Worm (Caenorhabditis elegans) whole organism, young adult: Measurements from ENCODE around the gene R04F11.2.

ENCODE experiments used
- B0261.1 ChIP-seq: sonication (generic microtip); optimal IDR thresholded peaks from 2 replicates; lab custom pipeline; 2016; ENCODE audit warnings: mild to moderate bottlenecking, missing genetic modification characterization, moderate library complexity, missing compliant biosample characterization
- C17E4.6 ChIP-seq: fragments of 200-800 bp; sonication (Bioruptor generic); IDR thresholded peaks from 2 replicates; pipeline ENCODE4 v1.3.6; 2022; ENCODE audit warnings: missing genetic modification reagents, missing genetic modification characterization, missing compliant biosample characterization
- F33H1.4 ChIP-seq: fragments of 200-800 bp; sonication (Bioruptor generic); IDR thresholded peaks from 2 replicates; pipeline ENCODE4 v1.3.6; 2022; ENCODE audit warnings: missing genetic modification reagents, missing genetic modification characterization, missing compliant biosample characterization
- F52B5.7 ChIP-seq: sonication (generic microtip); optimal IDR thresholded peaks from 2 replicates; lab custom pipeline; 2016; ENCODE audit warnings: mild to moderate bottlenecking, missing genetic modification characterization, missing compliant biosample characterization
- F55B11.4 ChIP-seq: sonication (generic microtip); optimal IDR thresholded peaks from 2 replicates; lab custom pipeline; 2016; ENCODE audit warnings: missing compliant biosample characterization, missing genetic modification characterization, borderline replicate concordance; ENCODE audit not compliant: insufficient read depth
- F57C9.4 ChIP-seq: sonication (generic microtip); optimal IDR thresholded peaks from 2 replicates; lab custom pipeline; 2017; ENCODE audit warnings: mild to moderate bottlenecking, missing genetic modification characterization, missing compliant biosample characterization
- K11D2.4 ChIP-seq: fragments of 200-800 bp; sonication (Bioruptor generic); IDR thresholded peaks from 2 replicates; pipeline ENCODE4 v1.3.6; 2022; ENCODE audit warnings: missing genetic modification reagents, missing genetic modification characterization, missing compliant biosample characterization
- T26A5.8 ChIP-seq: sonication (generic microtip); optimal IDR thresholded peaks from 2 replicates; lab custom pipeline; 2016; ENCODE audit warnings: missing genetic modification characterization, missing compliant biosample characterization
- akir-1 ChIP-seq: fragments of 200-800 bp; sonication (Bioruptor generic); optimal IDR thresholded peaks from 2 replicates; lab custom pipeline; 2018; ENCODE audit warnings: mild to moderate bottlenecking, missing genetic modification characterization, moderate library complexity, missing compliant biosample characterization
- ama-1 ChIP-seq, 3 experiments: fragments of 150-350 bp in 1 of 3; sonication (generic microtip) in 2 of 3; optimal IDR thresholded peaks; 2 replicates each; lab custom pipeline; 2014 to 2018; ENCODE audit warnings: missing biosample characterization in 2 of 3, missing genetic modification characterization in 2 of 3, missing genetic modification reagents in 2 of 3
- attf-3 ChIP-seq: fragments of 200-800 bp; sonication (Bioruptor generic); conservative IDR thresholded peaks from 2 replicates; pipeline ENCODE4 v1.3.6; 2022; ENCODE audit warnings: missing genetic modification reagents, missing genetic modification characterization, missing compliant biosample characterization
- attf-5 ChIP-seq: fragments of 200-800 bp; sonication (Bioruptor generic); optimal IDR thresholded peaks from 2 replicates; lab custom pipeline; 2018; ENCODE audit warnings: mild to moderate bottlenecking, missing genetic modification characterization, missing compliant biosample characterization
- bed-2 ChIP-seq: fragments of 200-800 bp; sonication (Bioruptor generic); IDR thresholded peaks from 2 replicates; pipeline ENCODE4 v1.3.6; 2022; ENCODE audit warnings: missing genetic modification reagents, missing genetic modification characterization, missing compliant biosample characterization
- cebp-1 ChIP-seq, 2 experiments: fragments of 200-800 bp in 1 of 2; sonication (Bioruptor generic) in 1 of 2; sonication (generic microtip) in 1 of 2; IDR thresholded peaks in 1 of 2; optimal IDR thresholded peaks in 1 of 2; 2 replicates each; pipeline versions ENCODE4 v1.3.6 to Lab custom; 2017 to 2022; ENCODE audit warnings: missing compliant biosample characterization in 2 of 2, missing genetic modification characterization in 2 of 2, mild to moderate bottlenecking in 1 of 2, missing genetic modification reagents in 1 of 2, moderate library complexity in 1 of 2
- ceh-27 ChIP-seq: fragments of 200-800 bp; sonication (Bioruptor generic); optimal IDR thresholded peaks from 2 replicates; lab custom pipeline; 2018; ENCODE audit warnings: mild to moderate bottlenecking, missing genetic modification characterization, moderate library complexity, missing compliant biosample characterization
- chd-7 ChIP-seq: sonication (generic microtip); optimal IDR thresholded peaks from 2 replicates; lab custom pipeline; 2016; ENCODE audit warnings: mild to moderate bottlenecking, missing genetic modification characterization, moderate library complexity, missing compliant biosample characterization
- dpff-1 ChIP-seq: sonication (generic microtip); optimal IDR thresholded peaks from 2 replicates; lab custom pipeline; 2017; ENCODE audit warnings: mild to moderate bottlenecking, missing genetic modification characterization, missing compliant biosample characterization
- dpl-1 ChIP-seq: fragments of 150-350 bp; optimal IDR thresholded peaks from 2 replicates; lab custom pipeline; 2014; ENCODE audit warnings: missing biosample characterization, missing genetic modification reagents, missing genetic modification characterization
- egl-44 ChIP-seq: fragments of 200-800 bp; sonication (Bioruptor generic); IDR thresholded peaks from 2 replicates; pipeline ENCODE4 v1.3.6; 2022; ENCODE audit warnings: missing genetic modification reagents, missing genetic modification characterization, missing compliant biosample characterization
- fkh-3 ChIP-seq: sonication (generic microtip); optimal IDR thresholded peaks from 2 replicates; lab custom pipeline; 2016; ENCODE audit warnings: mild to moderate bottlenecking, missing genetic modification characterization, missing compliant biosample characterization
- gei-17 ChIP-seq: fragments of 200-800 bp; sonication (Bioruptor generic); optimal IDR thresholded peaks from 2 replicates; lab custom pipeline; 2018; ENCODE audit warnings: mild to moderate bottlenecking, missing genetic modification characterization, missing compliant biosample characterization
- him-1 ChIP-seq: sonication (generic microtip); optimal IDR thresholded peaks from 2 replicates; lab custom pipeline; 2016; ENCODE audit warnings: missing genotype, missing genetic modification reagents, missing genetic modification characterization, missing compliant biosample characterization
- hlh-12 ChIP-seq: sonication (generic microtip); optimal IDR thresholded peaks from 2 replicates; lab custom pipeline; 2016; ENCODE audit warnings: missing genetic modification characterization, missing compliant biosample characterization
- hlh-26 ChIP-seq: fragments of 200-800 bp; sonication (Bioruptor generic); conservative IDR thresholded peaks from 2 replicates; pipeline ENCODE4 v1.3.6; 2022; ENCODE audit warnings: missing genetic modification reagents, missing genetic modification characterization, missing compliant biosample characterization
- hmg-1.2 ChIP-seq: fragments of 200-800 bp; sonication (Bioruptor generic); IDR thresholded peaks from 2 replicates; pipeline ENCODE4 v1.3.6; 2022; ENCODE audit warnings: missing genetic modification reagents, missing genetic modification characterization, missing compliant biosample characterization
- hmg-20 ChIP-seq: fragments of 200-800 bp; sonication (Bioruptor generic); IDR thresholded peaks from 2 replicates; pipeline ENCODE4 v1.3.6; 2022; ENCODE audit warnings: missing genetic modification reagents, missing genetic modification characterization, missing compliant biosample characterization
- hsf-1 ChIP-seq: fragments of 200-800 bp; sonication (Bioruptor generic); IDR thresholded peaks from 2 replicates; pipeline ENCODE4 v1.3.6; 2022; ENCODE audit warnings: missing genetic modification reagents, missing genetic modification characterization, missing compliant biosample characterization
- lag-1 ChIP-seq: fragments of 200-800 bp; sonication (Bioruptor generic); IDR thresholded peaks from 2 replicates; pipeline ENCODE4 v1.3.6; 2022; ENCODE audit warnings: missing genetic modification reagents, missing genetic modification characterization, missing compliant biosample characterization
- lin-35 ChIP-seq, 3 experiments: fragments of 150-350 bp in 2 of 3; sonication (generic microtip) in 1 of 3; optimal IDR thresholded peaks; 2 replicates each; lab custom pipeline; 2014 to 2018; ENCODE audit warnings: missing biosample characterization in 3 of 3, missing genetic modification characterization in 3 of 3, missing genetic modification reagents in 3 of 3
- lsy-27 ChIP-seq: sonication (generic microtip); optimal IDR thresholded peaks from 2 replicates; lab custom pipeline; 2017; ENCODE audit warnings: missing genetic modification characterization, mild to moderate bottlenecking, missing compliant biosample characterization, antibody characterized with exemption, missing genotype, borderline replicate concordance; ENCODE audit not compliant: insufficient read depth
- madf-10 ChIP-seq: sonication (generic microtip); optimal IDR thresholded peaks from 2 replicates; lab custom pipeline; 2016; ENCODE audit warnings: mild to moderate bottlenecking, missing genetic modification characterization, missing compliant biosample characterization
- mel-28 ChIP-seq: sonication (generic microtip); optimal IDR thresholded peaks from 2 replicates; lab custom pipeline; 2016; ENCODE audit warnings: borderline replicate concordance, mild to moderate bottlenecking, missing genetic modification characterization, missing compliant biosample characterization
- mes-4 ChIP-seq: sonication (generic microtip); optimal IDR thresholded peaks from 2 replicates; lab custom pipeline; 2016; ENCODE audit warnings: missing genotype, missing genetic modification characterization, missing compliant biosample characterization
- mxl-1 ChIP-seq: sonication (generic microtip); optimal IDR thresholded peaks from 2 replicates; lab custom pipeline; 2016; ENCODE audit warnings: missing genetic modification characterization, missing compliant biosample characterization
- nfya-2 ChIP-seq: fragments of 200-800 bp; sonication (Bioruptor generic); IDR thresholded peaks from 2 replicates; pipeline ENCODE4 v1.3.6; 2022; ENCODE audit warnings: missing genetic modification reagents, missing genetic modification characterization, missing compliant biosample characterization
- nhr-80 ChIP-seq: sonication (generic microtip); optimal IDR thresholded peaks from 2 replicates; lab custom pipeline; 2016; ENCODE audit warnings: missing genetic modification characterization, missing compliant biosample characterization
- sdz-38 ChIP-seq: sonication (generic microtip); optimal IDR thresholded peaks from 2 replicates; lab custom pipeline; 2016; ENCODE audit warnings: missing genotype, missing genetic modification characterization, missing compliant biosample characterization
- sea-2 ChIP-seq: fragments of 200-800 bp; sonication (Bioruptor generic); IDR thresholded peaks from 2 replicates; pipeline ENCODE4 v1.3.6; 2022; ENCODE audit warnings: missing genetic modification characterization, missing compliant biosample characterization
- snpc-3.4 ChIP-seq: sonication (generic microtip); optimal IDR thresholded peaks from 2 replicates; lab custom pipeline; 2017; ENCODE audit warnings: missing genetic modification characterization, mild to moderate bottlenecking, missing compliant biosample characterization, antibody characterized with exemption, moderate library complexity, missing genotype, missing genetic modification reagents
- somi-1 ChIP-seq: fragments of 200-800 bp; sonication (Bioruptor generic); optimal IDR thresholded peaks from 2 replicates; lab custom pipeline; 2018; ENCODE audit warnings: mild to moderate bottlenecking, missing genetic modification characterization, missing compliant biosample characterization
- tbp1 ChIP-seq: fragments of 200-800 bp; sonication (Bioruptor generic); optimal IDR thresholded peaks from 2 replicates; lab custom pipeline; 2018; ENCODE audit warnings: mild to moderate bottlenecking, missing genetic modification characterization, missing compliant biosample characterization
- tbx-9 ChIP-seq: sonication (generic microtip); optimal IDR thresholded peaks from 2 replicates; lab custom pipeline; 2016; ENCODE audit warnings: borderline replicate concordance, missing genetic modification characterization, inconsistent platforms, missing compliant biosample characterization
- tlf-1 ChIP-seq: fragments of 200-800 bp; sonication (Bioruptor generic); optimal IDR thresholded peaks from 2 replicates; lab custom pipeline; 2018; ENCODE audit warnings: mild to moderate bottlenecking, missing genetic modification characterization, missing compliant biosample characterization
- unc-130 ChIP-seq: sonication (generic microtip); optimal IDR thresholded peaks from 2 replicates; lab custom pipeline; 2016; ENCODE audit warnings: missing genetic modification reagents, missing genetic modification characterization, missing compliant biosample characterization
- ztf-18 ChIP-seq: sonication (generic microtip); optimal IDR thresholded peaks from 2 replicates; lab custom pipeline; 2016; ENCODE audit warnings: missing genotype, mild to moderate bottlenecking, missing genetic modification characterization, missing compliant biosample characterization

R04F11.2 gene

DNA sequence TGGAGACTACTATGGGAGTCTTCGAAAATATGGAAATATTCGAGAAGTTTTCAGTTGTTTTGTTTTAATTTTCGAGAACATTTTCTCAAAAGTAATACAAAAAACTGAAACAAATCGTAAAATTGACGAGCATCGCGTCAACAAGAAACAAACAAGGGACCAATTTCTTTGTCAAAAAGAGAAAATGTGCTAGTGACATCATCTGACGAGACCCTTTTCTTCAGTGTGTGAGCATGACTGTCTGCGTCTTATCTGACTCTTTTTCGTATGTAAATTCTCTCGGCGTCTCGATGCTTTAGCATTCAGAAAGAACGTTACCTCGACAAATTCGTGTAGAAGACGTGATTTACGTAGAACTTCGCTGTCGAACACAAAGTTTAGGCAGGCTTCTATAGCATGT, 30.5 kb upstream of the R04F11.2 start:
- TF ChIP-seq T26A5.8 (tag; lab: Kevin White, UChicago) (no peak), dpl-1 (GFP tag; lab: Kevin White, UChicago) (no peak), somi-1 (GFP tag; lab: Kevin White, UChicago) (no peak), chd-7 (tag; lab: Kevin White, UChicago) (no peak), F57C9.4 (tag; lab: Kevin White, UChicago) (no peak), him-1 (tag; lab: Kevin White, UChicago) (no peak), tbx-9 (no peak), madf-10 (tag; lab: Kevin White, UChicago) (no peak), sea-2 (no peak), lag-1 (no peak), egl-44 (GFP tag; lab: Robert Waterston, UW) (no peak), unc-130 (GFP tag; lab: Kevin White, UChicago) (no peak)

- TF ChIP-seq bed-2 (GFP tag; lab: Robert Waterston, UW) (no peak), nfya-2 (GFP tag; lab: Robert Waterston, UW) (no peak), gei-17 (GFP tag; lab: Kevin White, UChicago) (no peak), snpc-3.4 (tag; lab: Kevin White, UChicago) (peak; percentile 35), attf-3 (GFP tag; lab: Robert Waterston, UW) (no peak), ztf-18 (tag; lab: Kevin White, UChicago) (peak; percentile 4), hmg-1.2 (GFP tag; lab: Robert Waterston, UW) (peak; percentile 41; the same call in 1 of the 2 replicates), cebp-1 (GFP tag; IDR thresholded peaks at IDR 0.05; lab: Robert Waterston, UW) (peak; percentile 67; the same call in 1 of the 2 replicates), cebp-1 (tag; optimal IDR thresholded peaks at IDR 0.05; lab: Kevin White, UChicago) (peak; percentile 74)
These were observed 29.6 kb upstream of the R04F11.2 start, which contains the start of gene rskd-1 for ce11 chrV:12288577-12288976. Gene rskd-1, minus strand, starts transcription at chrV:12288615.

ce11 chrV:12291587-12291986, 26.6 kb upstream of the R04F11.2 start, which contains the start of the genes srpa-68 and srh-16:
Gene srpa-68, minus strand, starts transcription at chrV:12291658.
Gene srh-16, plus strand, starts transcription at chrV:12291861.
- TF ChIP-seq tlf-1 (GFP tag; lab: Kevin White, UChicago), result peak; percentile 80
- TF ChIP-seq F52B5.7, result no peak
- no peak for TF ChIP-seq hsf-1
- peak; percentile 73 for TF ChIP-seq attf-5 (GFP tag; lab: Kevin White, UChicago)
- no peak for TF ChIP-seq dpff-1 (tag; lab: Kevin White, UChicago)
- no peak for TF ChIP-seq sdz-38 (tag; lab: Kevin White, UChicago)
- TF ChIP-seq F57C9.4 (tag; lab: Kevin White, UChicago), result no peak
- peak; percentile 99 for TF ChIP-seq ztf-18 (tag; lab: Kevin White, UChicago)
- peak; percentile 87 for TF ChIP-seq hmg-20
- TF ChIP-seq nhr-80 (tag; lab: Kevin White, UChicago), result peak; percentile 53
- TF ChIP-seq C17E4.6 (GFP tag; lab: Robert Waterston, UW), result peak; percentile 74; the same call in 1 of the 2 replicates
- TF ChIP-seq snpc-3.4 (tag; lab: Kevin White, UChicago), result peak; percentile 70
- peak; percentile 70 for TF ChIP-seq F33H1.4 (GFP tag; lab: Robert Waterston, UW)
- no peak for TF ChIP-seq hlh-12 (tag; lab: Kevin White, UChicago)
- peak; percentile 50 for TF ChIP-seq ceh-27 (GFP tag; lab: Kevin White, UChicago)
- TF ChIP-seq lin-35 (GFP tag; optimal IDR thresholded peaks at IDR 0.05; lab: Kevin White, UChicago), result peak; percentile 74 to 97 (median 91)
- peak; percentile 74; the same call in 1 of the 2 replicates for TF ChIP-seq K11D2.4 (GFP tag; lab: Robert Waterston, UW)
- no peak for TF ChIP-seq F55B11.4 (tag; lab: Kevin White, UChicago)
- no peak for TF ChIP-seq mxl-1 (tag; lab: Kevin White, UChicago)
- TF ChIP-seq lsy-27 (tag; lab: Kevin White, UChicago), result no peak
- TF ChIP-seq fkh-3 (tag; lab: Kevin White, UChicago), result no peak
- TF ChIP-seq hlh-26 (GFP tag; lab: Robert Waterston, UW), result no peak
- TF ChIP-seq B0261.1 (tag; lab: Kevin White, UChicago), result peak; percentile 11
- TF ChIP-seq bed-2 (GFP tag; lab: Robert Waterston, UW), result no peak
- no peak for TF ChIP-seq ama-1 (optimal IDR thresholded peaks at IDR 0.05; lab: Kevin White, UChicago)
- no peak for TF ChIP-seq ama-1 (GFP tag; optimal IDR thresholded peaks at IDR 0.05; lab: Kevin White, UChicago)
- TF ChIP-seq mel-28 (tag; lab: Kevin White, UChicago), result no peak
- TF ChIP-seq mes-4 (tag; lab: Kevin White, UChicago), result no peak
- TF ChIP-seq tbp1, result peak; percentile 67
- TF ChIP-seq akir-1, result no peak
